Worm (Caenorhabditis elegans) whole organism, early embryonic: ENCODE measurements around the gene ins-8.

Experiments used
- B0310.2 ChIP-seq: sonication (generic microtip); optimal IDR thresholded peaks from 2 replicates; lab custom pipeline; 2016; ENCODE audit warnings: mild to moderate bottlenecking, missing genetic modification characterization, missing compliant biosample characterization
- aly-1 ChIP-seq: sonication (generic microtip); optimal IDR thresholded peaks from 2 replicates; lab custom pipeline; 2016; ENCODE audit warnings: missing genetic modification characterization, missing compliant biosample characterization
- ama-1 ChIP-seq: fragments of 150-350 bp; optimal IDR thresholded peaks from 2 replicates; lab custom pipeline; 2014
- ceh-36 ChIP-seq: sonication (generic microtip); optimal IDR thresholded peaks from 2 replicates; lab custom pipeline; 2016; ENCODE audit warnings: missing genetic modification characterization, inconsistent platforms, missing compliant biosample characterization
- flt-1 ChIP-seq: fragments of 200-800 bp; sonication (Bioruptor generic); IDR thresholded peaks from 2 replicates; pipeline ENCODE4 v1.3.6; 2022; ENCODE audit warnings: missing genetic modification characterization, missing compliant biosample characterization
- hmbx-1 ChIP-seq: sonication (generic microtip); optimal IDR thresholded peaks from 2 replicates; lab custom pipeline; 2016; ENCODE audit warnings: mild to moderate bottlenecking, missing genetic modification characterization, missing compliant biosample characterization
- hnd-1 ChIP-seq: sonication (generic microtip); optimal IDR thresholded peaks from 2 replicates; lab custom pipeline; 2016; ENCODE audit warnings: missing genetic modification characterization, missing compliant biosample characterization
- scrt-1 ChIP-seq: fragments of 200-800 bp; sonication (Bioruptor generic); IDR thresholded peaks from 2 replicates; pipeline ENCODE4 v1.3.6; 2022; ENCODE audit warnings: missing genetic modification characterization, missing compliant biosample characterization
- sea-1 ChIP-seq: fragments of 200-800 bp; sonication (Bioruptor generic); conservative IDR thresholded peaks from 2 replicates; pipeline ENCODE4 v1.3.6; 2022; ENCODE audit warnings: missing genetic modification characterization, missing compliant biosample characterization
- tbx-11 ChIP-seq: fragments of 200-800 bp; sonication (Bioruptor generic); IDR thresholded peaks from 2 replicates; pipeline ENCODE4 v1.3.6; 2022; ENCODE audit warnings: missing genetic modification characterization, missing compliant biosample characterization

DNA sequence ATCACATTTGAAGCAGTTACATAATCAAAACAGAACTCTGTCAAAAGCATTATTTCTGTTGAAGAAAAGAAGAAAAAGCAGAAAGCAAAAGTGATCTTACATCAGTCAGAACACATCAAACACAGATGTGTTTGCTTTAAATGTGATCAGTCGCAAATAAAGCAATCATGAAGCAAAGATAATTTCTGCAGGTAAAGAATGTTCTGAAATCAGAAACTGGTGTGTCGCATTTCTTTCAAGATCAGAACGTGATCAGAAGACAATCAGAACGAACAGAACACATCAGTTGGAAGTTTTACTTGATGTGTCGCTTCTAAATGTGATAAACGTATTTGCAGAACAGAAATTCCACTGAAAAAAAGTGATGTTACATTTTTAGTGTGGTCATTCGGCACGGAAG is 18.3 kb upstream of the ins-8 start:
- TF ChIP-seq sea-1 (GFP tag; lab: Robert Waterston, UW): no peak
- no peak for TF ChIP-seq tbx-11 (GFP tag; lab: Robert Waterston, UW)
- TF ChIP-seq flt-1 (GFP tag; lab: Robert Waterston, UW): no peak
- TF ChIP-seq ama-1 (lab: Kevin White, UChicago): no peak
- no peak for TF ChIP-seq ceh-36 (tag; lab: Kevin White, UChicago)
- no peak for TF ChIP-seq B0310.2
- TF ChIP-seq hmbx-1: no peak
- no peak for TF ChIP-seq hnd-1 (tag; lab: Kevin White, UChicago)
- no peak for TF ChIP-seq aly-1
- no peak for TF ChIP-seq scrt-1 (GFP tag; lab: Robert Waterston, UW)
